Fruit fly (Drosophila melanogaster) Kc167 (cell line): ENCODE results near the gene et.

Experiments
- Myc ChIP-seq: fragments of >200 bp; optimal IDR thresholded peaks from 2 replicates; lab custom pipeline; 2017; ENCODE audit warnings: missing external identifiers
- Sin3A ChIP-seq: fragments of >200 bp; optimal IDR thresholded peaks from 2 replicates; lab custom pipeline; 2018; ENCODE audit warnings: missing external identifiers
- h ChIP-seq: fragments of >200 bp; optimal IDR thresholded peaks from 3 replicates; lab custom pipeline; 2018; ENCODE audit warnings: missing external identifiers
- insv ChIP-seq: fragments of >200 bp; optimal IDR thresholded peaks from 3 replicates; lab custom pipeline; 2018; ENCODE audit warnings: missing external identifiers
- psq ChIP-seq: fragments of >200 bp; optimal IDR thresholded peaks from 2 replicates; lab custom pipeline; 2017; ENCODE audit warnings: missing external identifiers
- ttk ChIP-seq: sonication (Bioruptor generic); optimal IDR thresholded peaks from 2 replicates; lab custom pipeline; 2017; ENCODE audit warnings: missing external identifiers

DNA sequence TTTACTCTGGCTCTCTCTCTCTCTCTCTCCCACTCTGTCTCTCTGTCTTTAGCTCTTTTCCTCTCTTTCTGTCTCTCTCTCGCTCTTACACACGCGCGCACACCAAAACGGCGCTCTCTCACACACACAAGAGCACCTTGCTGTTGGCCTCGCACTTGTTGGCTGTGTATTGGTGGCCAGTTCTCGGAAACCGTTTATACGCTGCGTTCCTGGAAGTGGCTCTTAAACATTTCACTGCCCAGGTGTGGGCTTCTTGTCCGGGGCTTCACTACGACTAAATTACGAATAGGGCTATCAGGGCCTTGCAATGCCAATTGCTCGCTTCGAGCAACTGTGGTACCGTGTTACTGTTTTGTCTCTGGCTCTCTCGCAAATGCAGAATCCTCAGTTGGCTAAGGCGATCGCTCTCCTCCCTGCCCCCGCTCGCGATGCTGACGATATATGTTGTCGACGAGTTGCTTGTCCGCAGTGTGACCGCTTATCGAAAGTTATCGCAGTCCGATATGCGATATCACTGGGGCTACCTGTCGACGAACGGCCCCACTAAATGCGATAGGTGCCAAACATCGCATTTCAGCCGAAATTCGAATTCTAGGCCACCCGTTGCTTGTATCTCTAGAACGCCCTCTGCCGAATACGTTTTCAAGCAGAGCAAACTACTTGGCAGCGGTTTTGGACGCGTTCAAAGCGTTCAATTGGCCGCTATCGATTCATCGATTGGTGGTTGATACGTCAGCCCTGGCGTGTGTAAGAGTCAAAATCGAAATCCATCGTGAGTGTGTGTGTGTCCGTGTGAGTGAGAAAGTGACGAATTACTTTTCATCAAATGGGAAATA, 7.6 kb upstream of the et start, which contains the start of the genes dome and Ubqn:
- no peak for TF ChIP-seq Myc (lab: Kevin White, UChicago)
- TF ChIP-seq psq (lab: Kevin White, UChicago), result no peak
- TF ChIP-seq ttk (lab: Kevin White, UChicago), result no peak
- no peak for TF ChIP-seq insv (lab: Kevin White, UChicago)
- no peak for TF ChIP-seq h (lab: Kevin White, UChicago)
- TF ChIP-seq Sin3A (lab: Kevin White, UChicago), result no peak
